Worm (Caenorhabditis elegans): ENCODE measurements around the gene C36C5.12.

DNA sequence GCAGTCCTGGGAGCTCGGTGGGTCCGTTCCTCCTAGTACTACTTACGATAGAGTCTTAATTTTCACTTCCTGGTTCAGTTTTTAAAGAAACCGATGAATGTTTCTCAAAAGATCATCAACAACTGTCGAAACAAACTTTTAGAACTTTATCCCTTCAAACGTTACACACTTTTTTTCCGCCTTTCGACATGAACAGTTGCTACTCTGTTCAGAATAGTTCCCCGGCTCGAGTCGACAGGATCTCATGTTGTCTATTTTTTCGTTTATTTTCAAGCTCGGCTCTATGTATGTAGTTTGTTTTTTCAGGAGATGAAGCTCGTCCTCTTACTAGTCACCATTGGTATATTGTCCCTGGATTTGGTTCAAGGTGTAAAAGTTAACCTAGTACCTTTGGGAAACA lies 2.4 kb downstream of the C36C5.12 start, which contains the start of gene exh-1:
- TF ChIP-seq mdl-1 (tag; optimal IDR thresholded peaks at IDR 0.05) (no peak), alr-1 (tag; optimal IDR thresholded peaks at IDR 0.05) (no peak), aly-2 (tag; optimal IDR thresholded peaks at IDR 0.05) (no peak), zag-1 (tag; optimal IDR thresholded peaks at IDR 0.05) (no peak), lin-11 (tag; optimal IDR thresholded peaks at IDR 0.05) (no peak), ztf-1 (GFP tag; conservative IDR thresholded peaks at IDR 0.05) (no peak), unc-62 (GFP tag; optimal IDR thresholded peaks at IDR 0.05) (no peak), nhr-237 (tag; optimal IDR thresholded peaks at IDR 0.05) (no peak), unc-55 (GFP tag; optimal IDR thresholded peaks at IDR 0.05) (no peak), lin-39 (tag; optimal IDR thresholded peaks at IDR 0.05) (no peak), lin-13 (GFP tag; optimal IDR thresholded peaks at IDR 0.05) (no peak), ceh-82 (tag; optimal IDR thresholded peaks at IDR 0.05) (no peak)

Measured in whole organism, L2 larva.